Worm (Caenorhabditis elegans): ENCODE results near the gene T05A1.5.

T05A1.5 gene

ce11 chrIV:9545986-9546385 is at the start of gene T05A1.5:
T05A1.5 (plus strand) TSS chrIV:9546286.
- no peak for TF ChIP-seq dao-5 (tag; optimal IDR thresholded peaks at IDR 0.05)

ce11 chrIV:9496306-9496705 is 49.8 kb upstream of the T05A1.5 start, which contains the start of gene sru-3:
sru-3 (plus strand) TSS chrIV:9496606.
- TF ChIP-seq him-1 (tag; optimal IDR thresholded peaks at IDR 0.05) = no peak
- no peak for TF ChIP-seq dao-5 (tag; optimal IDR thresholded peaks at IDR 0.05)
- no peak for TF ChIP-seq W03F9.2 (tag; optimal IDR thresholded peaks at IDR 0.05)

ce11 chrIV:9498088-9498487 is 48.0 kb upstream of the T05A1.5 start, which contains the start of gene sru-4:
sru-4 (plus strand) TSS chrIV:9498388.
- no peak for TF ChIP-seq dao-5 (tag; optimal IDR thresholded peaks at IDR 0.05)
- TF ChIP-seq W03F9.2 (tag; optimal IDR thresholded peaks at IDR 0.05) = no peak
- no peak for TF ChIP-seq him-1 (tag; optimal IDR thresholded peaks at IDR 0.05)

ce11 chrIV:9499636-9500035 is 46.5 kb upstream of the T05A1.5 start:
- no peak for TF ChIP-seq W03F9.2 (tag; optimal IDR thresholded peaks at IDR 0.05)
- TF ChIP-seq dao-5 (tag; optimal IDR thresholded peaks at IDR 0.05) = no peak
- no peak for TF ChIP-seq him-1 (tag; optimal IDR thresholded peaks at IDR 0.05)

ce11 chrIV:9500100-9500499 is 46.0 kb upstream of the T05A1.5 start, which contains the start of gene ugt-21:
ugt-21 (plus strand) TSS chrIV:9500311.
- no peak for TF ChIP-seq him-1 (tag; optimal IDR thresholded peaks at IDR 0.05)
- TF ChIP-seq W03F9.2 (tag; optimal IDR thresholded peaks at IDR 0.05) = no peak
- no peak for TF ChIP-seq dao-5 (tag; optimal IDR thresholded peaks at IDR 0.05)

ce11 chrIV:9506251-9506650 is 39.8 kb upstream of the T05A1.5 start, which contains the start of gene ttr-9:
ttr-9 (minus strand) TSS chrIV:9506351.
- no peak for TF ChIP-seq him-1 (tag; optimal IDR thresholded peaks at IDR 0.05)
- no peak for TF ChIP-seq W03F9.2 (tag; optimal IDR thresholded peaks at IDR 0.05)

ce11 chrIV:9508612-9509011 is 37.5 kb upstream of the T05A1.5 start, which contains the start of gene ethe-1:
ethe-1 (minus strand) TSS chrIV:9508761.
- TF ChIP-seq W03F9.2 (tag; optimal IDR thresholded peaks at IDR 0.05) (no peak), dao-5 (tag; optimal IDR thresholded peaks at IDR 0.05) (no peak), him-1 (tag; optimal IDR thresholded peaks at IDR 0.05) (no peak)

ce11 chrIV:9510439-9510838 is 35.6 kb upstream of the T05A1.5 start, which contains the start of gene C33A12.4:
C33A12.4 (minus strand) TSS chrIV:9510569.
- no peak for TF ChIP-seq dao-5 (tag; optimal IDR thresholded peaks at IDR 0.05)
- TF ChIP-seq W03F9.2 (tag; optimal IDR thresholded peaks at IDR 0.05) = no peak
- no peak for TF ChIP-seq him-1 (tag; optimal IDR thresholded peaks at IDR 0.05)

- peak; percentile 57 for TF ChIP-seq him-1 (tag; optimal IDR thresholded peaks at IDR 0.05)
- TF ChIP-seq W03F9.2 (tag; optimal IDR thresholded peaks at IDR 0.05) = peak; percentile 67
- TF ChIP-seq dao-5 (tag; optimal IDR thresholded peaks at IDR 0.05) = no peak
These were observed 34.9 kb upstream of the T05A1.5 start for ce11 chrIV:9511221-9511638.

ce11 chrIV:9511640-9512039 is 34.4 kb upstream of the T05A1.5 start:
- TF ChIP-seq him-1 (tag; optimal IDR thresholded peaks at IDR 0.05) (no peak), W03F9.2 (tag; optimal IDR thresholded peaks at IDR 0.05) (no peak), dao-5 (tag; optimal IDR thresholded peaks at IDR 0.05) (no peak)

- TF ChIP-seq W03F9.2 (tag; optimal IDR thresholded peaks at IDR 0.05) (no peak), him-1 (tag; optimal IDR thresholded peaks at IDR 0.05) (no peak), dao-5 (tag; optimal IDR thresholded peaks at IDR 0.05) (no peak)
These were observed 33.2 kb upstream of the T05A1.5 start, which contains the start of gene C33A12.3 for ce11 chrIV:9512836-9513235. C33A12.3 (minus strand) TSS chrIV:9513002.

- TF ChIP-seq W03F9.2 (tag; optimal IDR thresholded peaks at IDR 0.05) (peak; percentile 28), dao-5 (tag; optimal IDR thresholded peaks at IDR 0.05) (no peak), him-1 (tag; optimal IDR thresholded peaks at IDR 0.05) (no peak)
These were observed 32.7 kb upstream of the T05A1.5 start for ce11 chrIV:9513360-9513777.

ce11 chrIV:9514132-9514531 is 32.0 kb upstream of the T05A1.5 start:
- TF ChIP-seq W03F9.2 (tag; optimal IDR thresholded peaks at IDR 0.05) (no peak), dao-5 (tag; optimal IDR thresholded peaks at IDR 0.05) (no peak), him-1 (tag; optimal IDR thresholded peaks at IDR 0.05) (no peak)

- no peak for TF ChIP-seq him-1 (tag; optimal IDR thresholded peaks at IDR 0.05)
- no peak for TF ChIP-seq W03F9.2 (tag; optimal IDR thresholded peaks at IDR 0.05)
- TF ChIP-seq dao-5 (tag; optimal IDR thresholded peaks at IDR 0.05) = no peak
These were observed 29.3 kb upstream of the T05A1.5 start, which contains the start of gene C33A12.19 for ce11 chrIV:9516831-9517230. C33A12.19 (plus strand) TSS chrIV:9516999.

- no peak for TF ChIP-seq him-1 (tag; optimal IDR thresholded peaks at IDR 0.05)
These were observed 27.5 kb upstream of the T05A1.5 start, which contains the start of gene nlp-35 for ce11 chrIV:9518608-9519007. nlp-35 (minus strand) TSS chrIV:9518926.
